Fruit fly (Drosophila melanogaster): ENCODE results near the gene CG17404.

DNA sequence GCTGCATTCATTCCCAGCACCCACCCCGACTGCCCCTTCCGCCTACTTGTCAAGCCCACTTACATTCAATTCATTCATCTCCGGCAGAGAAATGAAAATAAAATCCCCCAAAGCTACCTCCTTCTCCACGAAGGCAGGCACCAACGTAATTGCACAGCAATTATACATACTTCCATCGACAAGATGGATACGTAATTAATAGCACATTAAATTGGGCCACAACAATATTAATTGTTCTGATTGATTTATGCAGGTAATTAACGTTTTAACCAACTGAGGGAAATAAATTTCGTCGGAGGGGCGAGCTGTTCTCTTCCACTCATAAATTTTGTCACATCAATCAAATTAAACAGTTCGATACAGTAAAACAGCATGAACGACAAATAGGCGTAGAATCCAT lies 27.2 kb downstream of the CG17404 start, which contains the start of gene Adk1:
- TF ChIP-seq CG13204 (GFP tag; optimal IDR thresholded peaks at IDR 0.05) (no peak), CG32121 (GFP tag; IDR thresholded peaks at IDR 0.05) (no peak), rn (GFP tag; IDR thresholded peaks at IDR 0.05) (no peak), Ets98B (GFP tag; IDR thresholded peaks at IDR 0.05) (no peak), Pif1A (GFP tag; optimal IDR thresholded peaks at IDR 0.05) (no peak), Snoo (tag; optimal IDR thresholded peaks at IDR 0.05) (no peak), Pif1B (GFP tag; optimal IDR thresholded peaks at IDR 0.05) (no peak), CG12605 (GFP tag; IDR thresholded peaks at IDR 0.05) (no peak), CG4496 (GFP tag; IDR thresholded peaks at IDR 0.05) (no peak), CG34367 (tag; optimal IDR thresholded peaks at IDR 0.05) (no peak)
